Worm (Caenorhabditis elegans) whole organism, young adult: ENCODE data around the gene vps-54.

ENCODE experiments used
- B0261.1 ChIP-seq: sonication (generic microtip); optimal IDR thresholded peaks from 2 replicates; lab custom pipeline; 2016; ENCODE audit warnings: mild to moderate bottlenecking, missing genetic modification characterization, moderate library complexity, missing compliant biosample characterization
- T07F8.4 ChIP-seq: sonication (generic microtip); optimal IDR thresholded peaks from 2 replicates; lab custom pipeline; 2016; ENCODE audit warnings: mild to moderate bottlenecking, missing genetic modification characterization, moderate library complexity, missing compliant biosample characterization
- Y53G8AR.9 ChIP-seq: fragments of 200-800 bp; sonication (Bioruptor generic); conservative IDR thresholded peaks from 2 replicates; pipeline ENCODE4 v1.3.6; 2022; ENCODE audit warnings: missing genetic modification reagents, missing genetic modification characterization, missing compliant biosample characterization
- ama-1 ChIP-seq, 3 experiments: fragments of 150-350 bp in 1 of 3; sonication (generic microtip) in 2 of 3; optimal IDR thresholded peaks; 2 replicates each; lab custom pipeline; 2014 to 2018; ENCODE audit warnings: missing biosample characterization in 2 of 3, missing genetic modification characterization in 2 of 3, missing genetic modification reagents in 2 of 3
- athp-1 ChIP-seq: sonication (generic microtip); optimal IDR thresholded peaks from 2 replicates; lab custom pipeline; 2017; ENCODE audit warnings: mild to moderate bottlenecking, missing genetic modification characterization, missing compliant biosample characterization
- ceh-40 ChIP-seq: fragments of 200-800 bp; sonication (Bioruptor generic); IDR thresholded peaks from 2 replicates; pipeline ENCODE4 v1.3.6; 2022; ENCODE audit warnings: missing genetic modification characterization, missing compliant biosample characterization
- egl-18 ChIP-seq: fragments of 200-800 bp; sonication (Bioruptor generic); IDR thresholded peaks from 2 replicates; pipeline ENCODE4 v1.3.6; 2022; ENCODE audit warnings: missing genetic modification reagents, missing genetic modification characterization, missing compliant biosample characterization
- pha-4 ChIP-seq: fragments of 150-350 bp; sonication (generic microtip); optimal IDR thresholded peaks from 2 replicates; lab custom pipeline; 2014; ENCODE audit warnings: missing biosample characterization, missing genetic modification reagents, missing genetic modification characterization
- snpc-4 ChIP-seq, 5 experiments: fragments of 150-350 bp in 1 of 5; sonication (generic microtip) in 4 of 5; optimal IDR thresholded peaks; 2 replicates each; lab custom pipeline; 2014 to 2018; ENCODE audit warnings: missing genetic modification characterization in 5 of 5, missing biosample characterization in 3 of 5, antibody characterized with exemption in 2 of 5, mild to moderate bottlenecking in 2 of 5, missing compliant biosample characterization in 2 of 5, missing genotype in 2 of 5, moderate library complexity in 2 of 5, missing genetic modification reagents in 1 of 5

ce11 chrV:10589774-10590528 lies 13.7 kb upstream of the vps-54 start, which contains the start of gene ttr-23:
- TF ChIP-seq B0261.1 (tag; lab: Kevin White, UChicago) (no peak), T07F8.4 (tag; lab: Kevin White, UChicago) (no peak), Y53G8AR.9 (GFP tag; lab: Robert Waterston, UW) (no peak), ama-1 (optimal IDR thresholded peaks at IDR 0.05; lab: Kevin White, UChicago) (no peak), ama-1 (GFP tag; optimal IDR thresholded peaks at IDR 0.05; lab: Kevin White, UChicago) (no peak), snpc-4 (GFP tag; optimal IDR thresholded peaks at IDR 0.05; lab: Kevin White, UChicago) (no peak), snpc-4 (tag; optimal IDR thresholded peaks at IDR 0.05; lab: Kevin White, UChicago) (no peak), pha-4 (tag; lab: Kevin White, UChicago) (no peak), athp-1 (no peak), ceh-40 (no peak), egl-18 (GFP tag; lab: Robert Waterston, UW) (no peak)
